Fruit fly (Drosophila melanogaster) whole organism, embryonic: ENCODE measurements around the gene CG3587.

Experiments
- Atf6 ChIP-seq: fragments of 200-800 bp; sonication (Bioruptor generic); IDR thresholded peaks from 2 replicates; pipeline ENCODE4 v1.3.6; 2022; ENCODE audit warnings: missing biosample characterization, missing genetic modification characterization
- CG12155 ChIP-seq: fragments of 200-800 bp; sonication (Bioruptor generic); optimal IDR thresholded peaks from 3 replicates; lab custom pipeline; 2016; ENCODE audit warnings: missing biosample characterization, missing genetic modification characterization
- CG12219 ChIP-seq: fragments of 200-800 bp; sonication (Bioruptor generic); optimal IDR thresholded peaks from 3 replicates; lab custom pipeline; 2018; ENCODE audit warnings: missing biosample characterization, mild to moderate bottlenecking, missing genetic modification characterization
- CG12744 ChIP-seq: fragments of 200-800 bp; sonication (Bioruptor generic); optimal IDR thresholded peaks from 2 replicates; lab custom pipeline; 2016; ENCODE audit warnings: missing biosample characterization, missing genetic modification characterization
- CG13287 ChIP-seq: fragments of 200-800 bp; sonication (Bioruptor generic); IDR thresholded peaks from 2 replicates; pipeline ENCODE4 v1.3.6; 2022; ENCODE audit warnings: missing biosample characterization, missing genetic modification characterization; ENCODE audit not compliant: partially characterized antibody
- CG13424 ChIP-seq: fragments of 200-800 bp; sonication (Bioruptor generic); optimal IDR thresholded peaks from 2 replicates; lab custom pipeline; 2019; ENCODE audit warnings: missing biosample characterization, mild to moderate bottlenecking, missing genetic modification characterization, moderate library complexity
- CG15011 ChIP-seq: fragments of 200-800 bp; sonication (Bioruptor generic); optimal IDR thresholded peaks from 3 replicates; lab custom pipeline; 2018; ENCODE audit warnings: missing biosample characterization, mild to moderate bottlenecking, missing genetic modification characterization
- CG15696 ChIP-seq: fragments of 200-800 bp; sonication (Bioruptor generic); optimal IDR thresholded peaks from 2 replicates; lab custom pipeline; 2019; ENCODE audit warnings: missing biosample characterization, mild to moderate bottlenecking, missing genetic modification characterization, moderate library complexity
- CG16815 ChIP-seq: fragments of 200-800 bp; sonication (Bioruptor generic); optimal IDR thresholded peaks from 3 replicates; lab custom pipeline; 2017; ENCODE audit warnings: missing biosample characterization, mild to moderate bottlenecking, missing genetic modification characterization
- CG17568 ChIP-seq: fragments of 200-800 bp; sonication (Bioruptor generic); optimal IDR thresholded peaks from 2 replicates; lab custom pipeline; 2018; ENCODE audit warnings: missing biosample characterization, mild to moderate bottlenecking, missing genetic modification characterization, moderate library complexity
- CG2199 ChIP-seq: fragments of 200-800 bp; sonication (Bioruptor generic); IDR thresholded peaks from 3 replicates; pipeline ENCODE4 v1.3.6; 2022; ENCODE audit warnings: missing biosample characterization, missing genetic modification characterization
- CG30403 ChIP-seq: fragments of 200-800 bp; sonication (Bioruptor generic); optimal IDR thresholded peaks from 3 replicates; lab custom pipeline; 2016; ENCODE audit warnings: missing biosample characterization, missing genetic modification characterization
- CG5180 ChIP-seq: fragments of 200-800 bp; sonication (Bioruptor generic); optimal IDR thresholded peaks from 3 replicates; lab custom pipeline; 2017; ENCODE audit warnings: missing biosample characterization, missing genetic modification characterization, mild to moderate bottlenecking, moderate library complexity, missing genetic modification reagents
- CG5953 ChIP-seq: fragments of 200-800 bp; sonication (Bioruptor generic); IDR thresholded peaks from 2 replicates; pipeline ENCODE4 v1.3.6; 2022; ENCODE audit warnings: missing biosample characterization, missing genetic modification characterization
- CG6689 ChIP-seq: fragments of 200-800 bp; sonication (Bioruptor generic); IDR thresholded peaks from 2 replicates; pipeline ENCODE4 v1.3.6; 2022; ENCODE audit warnings: missing biosample characterization, missing genetic modification characterization
- CG6791 ChIP-seq: fragments of 200-800 bp; sonication (Bioruptor generic); IDR thresholded peaks from 3 replicates; pipeline ENCODE4 v1.3.6; 2022; ENCODE audit warnings: missing biosample characterization, missing genetic modification characterization; ENCODE audit not compliant: partially characterized antibody
- CG7786 ChIP-seq: fragments of 200-800 bp; sonication (Bioruptor generic); optimal IDR thresholded peaks from 2 replicates; lab custom pipeline; 2016; ENCODE audit warnings: missing biosample characterization, missing genetic modification characterization
- CG8478 ChIP-seq: fragments of >200 bp; optimal IDR thresholded peaks from 2 replicates; lab custom pipeline; 2018
- CG9797 ChIP-seq: fragments of 200-800 bp; sonication (Bioruptor generic); optimal IDR thresholded peaks from 3 replicates; lab custom pipeline; 2018; ENCODE audit warnings: missing biosample characterization, mild to moderate bottlenecking, missing genetic modification characterization
- CG9876 ChIP-seq: fragments of 200-800 bp; sonication (Bioruptor generic); optimal IDR thresholded peaks from 2 replicates; lab custom pipeline; 2016; ENCODE audit warnings: missing biosample characterization, missing genetic modification characterization
- Dbx ChIP-seq: fragments of 200-800 bp; sonication (Bioruptor generic); IDR thresholded peaks from 3 replicates; pipeline ENCODE4 v1.3.6; 2022; ENCODE audit warnings: missing biosample characterization, missing genetic modification characterization
- H15 ChIP-seq: fragments of 200-800 bp; sonication (Bioruptor generic); IDR thresholded peaks from 3 replicates; pipeline ENCODE4 v1.3.6; 2022; ENCODE audit warnings: missing biosample characterization, missing genetic modification characterization
- Mes4 ChIP-seq: fragments of 200-800 bp; sonication (Bioruptor generic); optimal IDR thresholded peaks from 2 replicates; lab custom pipeline; 2016; ENCODE audit warnings: missing biosample characterization, missing genetic modification characterization
- Nf-YA ChIP-seq: fragments of 200-800 bp; sonication (Bioruptor generic); IDR thresholded peaks from 2 replicates; pipeline ENCODE4 v1.3.6; 2022; ENCODE audit warnings: missing biosample characterization, missing genetic modification characterization
- Oli ChIP-seq: fragments of 200-800 bp; sonication (Bioruptor generic); optimal IDR thresholded peaks from 2 replicates; lab custom pipeline; 2018; ENCODE audit warnings: missing biosample characterization, mild to moderate bottlenecking, missing genetic modification characterization, moderate library complexity
- Opbp ChIP-seq: fragments of 200-800 bp; sonication (Bioruptor generic); IDR thresholded peaks from 3 replicates; pipeline ENCODE4 v1.3.6; 2022; ENCODE audit warnings: missing biosample characterization, missing genetic modification characterization; ENCODE audit not compliant: partially characterized antibody
- Ptx1 ChIP-seq: fragments of 200-800 bp; sonication (Bioruptor generic); IDR thresholded peaks from 2 replicates; pipeline ENCODE4 v1.3.6; 2022; ENCODE audit warnings: missing biosample characterization, missing genetic modification characterization
- Scr ChIP-seq: fragments of 200-800 bp; sonication (Bioruptor generic); IDR thresholded peaks from 2 replicates; pipeline ENCODE4 v1.3.6; 2022; ENCODE audit warnings: missing biosample characterization, missing genetic modification characterization; ENCODE audit not compliant: partially characterized antibody
- ash1 ChIP-seq: fragments of 200-800 bp; sonication (Bioruptor generic); optimal IDR thresholded peaks from 2 replicates; lab custom pipeline; 2018; ENCODE audit warnings: missing biosample characterization, mild to moderate bottlenecking, missing genetic modification characterization
- caup ChIP-seq: fragments of 200-800 bp; sonication (Bioruptor generic); optimal IDR thresholded peaks from 3 replicates; lab custom pipeline; 2017; ENCODE audit warnings: missing biosample characterization, mild to moderate bottlenecking, missing genetic modification characterization, moderate library complexity; ENCODE audit not compliant: severe bottlenecking
- crol ChIP-seq: fragments of 200-800 bp; sonication (Bioruptor generic); IDR thresholded peaks from 2 replicates; pipeline ENCODE4 v1.3.6; 2022; ENCODE audit warnings: missing biosample characterization, missing genetic modification characterization
- danr ChIP-seq: fragments of 200-800 bp; sonication (Bioruptor generic); IDR thresholded peaks from 2 replicates; pipeline ENCODE4 v1.3.6; 2022; ENCODE audit warnings: missing biosample characterization, missing genetic modification characterization
- ems ChIP-seq: fragments of 200-800 bp; sonication (Bioruptor generic); optimal IDR thresholded peaks from 3 replicates; lab custom pipeline; 2016; ENCODE audit warnings: missing biosample characterization, missing genetic modification characterization
- fd64A ChIP-seq: fragments of 200-800 bp; sonication (Bioruptor generic); optimal IDR thresholded peaks from 3 replicates; lab custom pipeline; 2018; ENCODE audit warnings: missing biosample characterization, mild to moderate bottlenecking, missing genetic modification characterization
- gcm2 ChIP-seq: fragments of 200-800 bp; sonication (Bioruptor generic); optimal IDR thresholded peaks from 2 replicates; lab custom pipeline; 2016; ENCODE audit warnings: missing biosample characterization, missing genetic modification characterization
- grn ChIP-seq: fragments of 200-800 bp; sonication (Bioruptor generic); optimal IDR thresholded peaks from 3 replicates; lab custom pipeline; 2017; ENCODE audit warnings: missing biosample characterization, missing genetic modification characterization
- gro ChIP-seq: fragments of 200-800 bp; sonication (Bioruptor generic); optimal IDR thresholded peaks from 2 replicates; lab custom pipeline; 2016; ENCODE audit warnings: missing biosample characterization, missing genetic modification characterization
- h ChIP-seq: fragments of >200 bp; optimal IDR thresholded peaks from 2 replicates; lab custom pipeline; 2017
- ind ChIP-seq: fragments of 200-800 bp; sonication (Bioruptor generic); optimal IDR thresholded peaks from 3 replicates; lab custom pipeline; 2016; ENCODE audit warnings: missing biosample characterization, missing genetic modification characterization
- nau ChIP-seq: fragments of 200-800 bp; sonication (Bioruptor generic); optimal IDR thresholded peaks from 3 replicates; lab custom pipeline; 2017; ENCODE audit warnings: missing biosample characterization, mild to moderate bottlenecking, missing genetic modification characterization, missing genetic modification reagents
- pan ChIP-seq, 4 experiments: fragments of >200 bp in 3 of 4; fragments of 200-800 bp in 1 of 4; sonication (Bioruptor generic) in 1 of 4; optimal IDR thresholded peaks in 3 of 4; IDR thresholded peaks in 1 of 4; 2 replicates each; pipeline versions ENCODE4 v1.3.6 to Lab custom; 2017 to 2022; ENCODE audit warnings: missing biosample characterization in 2 of 4, missing genetic modification characterization in 2 of 4, mixed read lengths in 1 of 4
- psq ChIP-seq: fragments of 200-800 bp; sonication (Bioruptor generic); optimal IDR thresholded peaks from 2 replicates; lab custom pipeline; 2017; ENCODE audit warnings: missing biosample characterization, missing genetic modification characterization
- row ChIP-seq: fragments of 200-800 bp; sonication (Bioruptor generic); IDR thresholded peaks from 3 replicates; pipeline ENCODE4 v1.3.6; 2022; ENCODE audit warnings: missing biosample characterization, missing genetic modification characterization
- sr ChIP-seq: fragments of 200-800 bp; sonication (Bioruptor generic); IDR thresholded peaks from 3 replicates; pipeline ENCODE4 v1.3.6; 2022; ENCODE audit warnings: missing biosample characterization, missing genetic modification characterization
- stc ChIP-seq: fragments of 200-800 bp; sonication (Bioruptor generic); IDR thresholded peaks from 2 replicates; pipeline ENCODE4 v1.3.6; 2022; ENCODE audit warnings: missing biosample characterization, missing genetic modification characterization
- sug ChIP-seq: fragments of 200-800 bp; optimal IDR thresholded peaks from 2 replicates; lab custom pipeline; 2019; ENCODE audit warnings: missing biosample characterization, mild to moderate bottlenecking, missing genetic modification characterization, moderate library complexity
- tin ChIP-seq: fragments of 200-800 bp; sonication (Bioruptor generic); optimal IDR thresholded peaks from 3 replicates; lab custom pipeline; 2016; ENCODE audit warnings: missing biosample characterization, missing genetic modification characterization
- toy ChIP-seq: fragments of 200-800 bp; sonication (Bioruptor generic); IDR thresholded peaks from 2 replicates; pipeline ENCODE4 v1.3.6; 2022; ENCODE audit warnings: missing biosample characterization, missing genetic modification characterization
- trem ChIP-seq: fragments of 200-800 bp; optimal IDR thresholded peaks from 3 replicates; lab custom pipeline; 2019; ENCODE audit warnings: missing biosample characterization, mild to moderate bottlenecking, missing genetic modification characterization, moderate library complexity
- zen ChIP-seq: fragments of 200-800 bp; sonication (Bioruptor generic); optimal IDR thresholded peaks from 3 replicates; lab custom pipeline; 2018; ENCODE audit warnings: missing biosample characterization, mild to moderate bottlenecking, missing genetic modification characterization, moderate library complexity

The CG3587 gene

dm6 chrX:1968581-1969258, 28.6 kb downstream of the CG3587 start (continued):
- TF ChIP-seq H15 (GFP tag; lab: Robert Waterston, UW) (peak; percentile 22; the same call in 1 of the 3 replicates), CG16815 (GFP tag; lab: Kevin White, UChicago) (no peak), CG5180 (GFP tag; lab: Kevin White, UChicago) (peak; percentile 75), pan (optimal IDR thresholded peaks at IDR 0.05; lab: Kevin White, UChicago) (no peak), pan (GFP tag; optimal IDR thresholded peaks at IDR 0.05 in 1 of 2, IDR thresholded peaks at IDR 0.05 in 1 of 2) (peak in 1 of 2 experiments; percentile 52), Ptx1 (GFP tag; lab: Robert Waterston, UW) (peak; percentile 68), toy (GFP tag; lab: Robert Waterston, UW) (no peak), Atf6 (GFP tag; lab: Robert Waterston, UW) (no peak), CG7786 (GFP tag; lab: Kevin White, UChicago) (no peak), fd64A (GFP tag; lab: Kevin White, UChicago) (peak; percentile 75), CG9876 (GFP tag; lab: Kevin White, UChicago) (peak; percentile 3), CG2199 (GFP tag; lab: Robert Waterston, UW) (no peak), zen (tag; lab: Kevin White, UChicago) (no peak), Opbp (GFP tag; lab: Robert Waterston, UW) (no peak), CG12744 (GFP tag; lab: Kevin White, UChicago) (no peak), CG13287 (GFP tag; lab: Robert Waterston, UW) (no peak), Mes4 (peak; percentile 16), row (GFP tag; lab: Robert Waterston, UW) (peak; percentile 79), stc (GFP tag; lab: Robert Waterston, UW) (peak; percentile 56), ind (peak; percentile 61), CG12219 (GFP tag; lab: Kevin White, UChicago) (peak; percentile 71), CG12155 (GFP tag; lab: Kevin White, UChicago) (no peak), gro (GFP tag; lab: Kevin White, UChicago) (no peak), ems (no peak), Scr (GFP tag; lab: Robert Waterston, UW) (no peak), sr (GFP tag; lab: Robert Waterston, UW) (0 out of 3 replicates have a peak, but pooled peaks have one; percentile 15), sug (peak; percentile 32), CG6689 (peak; percentile 78), danr (GFP tag; lab: Robert Waterston, UW) (no peak), CG8478 (peak; percentile 37), h (lab: Kevin White, UChicago) (no peak), psq (GFP tag; lab: Kevin White, UChicago) (no peak), gcm2 (GFP tag; lab: Kevin White, UChicago) (no peak), CG17568 (GFP tag; lab: Kevin White, UChicago) (no peak), crol (GFP tag; lab: Robert Waterston, UW) (peak; percentile 66), Nf-YA (0 out of 2 replicates have a peak, but pooled peaks have one; percentile 37), CG5953 (GFP tag; lab: Robert Waterston, UW) (peak; percentile 52; the same call in 1 of the 2 replicates), Dbx (GFP tag; lab: Robert Waterston, UW) (no peak), CG15011 (GFP tag; lab: Kevin White, UChicago) (peak; percentile 3), CG9797 (no peak), ash1 (GFP tag; lab: Kevin White, UChicago) (no peak), trem (tag; lab: Kevin White, UChicago) (peak; percentile 29), Oli (tag; lab: Kevin White, UChicago) (peak; percentile 80), grn (no peak), CG6791 (GFP tag; lab: Robert Waterston, UW) (no peak), CG13424 (tag; lab: Kevin White, UChicago) (peak; percentile 82), nau (GFP tag; lab: Kevin White, UChicago) (peak; percentile 48), tin (GFP tag; lab: Kevin White, UChicago) (peak; percentile 27), caup (GFP tag; lab: Kevin White, UChicago) (no peak), CG30403 (GFP tag; lab: Kevin White, UChicago) (peak; percentile 54), CG15696 (tag; lab: Kevin White, UChicago) (no peak)
